Fruit fly (Drosophila melanogaster) Kc167 (cell line): ENCODE data around the gene CG9550.

Source experiments
- Myc ChIP-seq: fragments of >200 bp; optimal IDR thresholded peaks from 2 replicates; lab custom pipeline; 2017; ENCODE audit warnings: missing external identifiers
- Sin3A ChIP-seq: fragments of >200 bp; optimal IDR thresholded peaks from 2 replicates; lab custom pipeline; 2018; ENCODE audit warnings: missing external identifiers

- TF ChIP-seq Sin3A (lab: Kevin White, UChicago) (no peak), Myc (lab: Kevin White, UChicago) (no peak)
Observed at dm6 chr2L:6474298-6474697, 22.6 kb upstream of the CG9550 start.
